Worm (Caenorhabditis elegans): ENCODE results near the gene msh-5.

msh-5 gene

ce11 chrIV:13179295-13179694, 24.3 kb downstream of the msh-5 start, which contains the start of gene lev-1:
Gene lev-1, minus strand, starts transcription at chrIV:13179395.
- no peak for TF ChIP-seq unc-62 (GFP tag; optimal IDR thresholded peaks at IDR 0.05)

- no peak for TF ChIP-seq unc-62 (GFP tag; optimal IDR thresholded peaks at IDR 0.05)
Measured at ce11 chrIV:13180723-13181122, 25.7 kb downstream of the msh-5 start, which contains the start of gene F58D2.3. Gene F58D2.3, minus strand, starts transcription at chrIV:13180823.

- no peak for TF ChIP-seq unc-62 (GFP tag; optimal IDR thresholded peaks at IDR 0.05)
Measured at ce11 chrIV:13188959-13189358, 33.9 kb downstream of the msh-5 start, which contains the start of gene F58D2.4. Gene F58D2.4, minus strand, starts transcription at chrIV:13189059.

- TF ChIP-seq unc-62 (GFP tag; optimal IDR thresholded peaks at IDR 0.05) = no peak
Measured at ce11 chrIV:13189467-13189866, 34.4 kb downstream of the msh-5 start, which contains the start of gene F58D2.2. Gene F58D2.2, plus strand, starts transcription at chrIV:13189767.

- TF ChIP-seq unc-62 (GFP tag; optimal IDR thresholded peaks at IDR 0.05) = no peak
Measured at ce11 chrIV:13190075-13190474, 35.0 kb downstream of the msh-5 start.

ce11 chrIV:13193239-13193638, 38.2 kb downstream of the msh-5 start, which contains the start of gene F58D2.5:
Gene F58D2.5, minus strand, starts transcription at chrIV:13193339.
- no peak for TF ChIP-seq unc-62 (GFP tag; optimal IDR thresholded peaks at IDR 0.05)

- no peak for TF ChIP-seq unc-62 (GFP tag; optimal IDR thresholded peaks at IDR 0.05)
Measured at ce11 chrIV:13197282-13197681, 42.2 kb downstream of the msh-5 start, which contains the start of gene C48D1.1. Gene C48D1.1, minus strand, starts transcription at chrIV:13197382.

ce11 chrIV:13204037-13204436, 49.0 kb downstream of the msh-5 start, which contains the start of gene ced-3:
Gene ced-3, minus strand, starts transcription at chrIV:13204137.
- TF ChIP-seq unc-62 (GFP tag; optimal IDR thresholded peaks at IDR 0.05) = no peak

ce11 chrIV:13205891-13206290, 50.9 kb downstream of the msh-5 start:
- TF ChIP-seq unc-62 (GFP tag; optimal IDR thresholded peaks at IDR 0.05) = no peak

- no peak for TF ChIP-seq unc-62 (GFP tag; optimal IDR thresholded peaks at IDR 0.05)
Measured at ce11 chrIV:13209566-13209965, 54.5 kb downstream of the msh-5 start, which contains the start of gene C48D1.9. Gene C48D1.9, minus strand, starts transcription at chrIV:13209666.
